Fruit fly (Drosophila melanogaster) whole organism, adult: Measurements from ENCODE around the gene CREG.

ENCODE experiments used
- CG11617 ChIP-seq: fragments of 200-800 bp; sonication (Bioruptor generic); optimal IDR thresholded peaks from 2 replicates; lab custom pipeline; 2017; ENCODE audit warnings: mild to moderate bottlenecking, missing biosample characterization, missing genetic modification reagents, missing genetic modification characterization
- CG33017 ChIP-seq: fragments of 200-800 bp; sonication (Bioruptor generic); optimal IDR thresholded peaks from 2 replicates; lab custom pipeline; 2018; ENCODE audit warnings: missing biosample characterization, mild to moderate bottlenecking, missing genetic modification characterization, moderate library complexity
- CG5204 ChIP-seq: fragments of 200-800 bp; sonication (Bioruptor generic); optimal IDR thresholded peaks from 2 replicates; lab custom pipeline; 2016; ENCODE audit warnings: missing biosample characterization, missing genetic modification characterization
- CG7101 ChIP-seq: fragments of 200-800 bp; sonication (Bioruptor generic); optimal IDR thresholded peaks from 2 replicates; lab custom pipeline; 2018; ENCODE audit warnings: missing biosample characterization, mild to moderate bottlenecking, missing genetic modification characterization, moderate library complexity
- cic ChIP-seq: fragments of 200-800 bp; sonication (Bioruptor generic); optimal IDR thresholded peaks from 2 replicates; lab custom pipeline; 2017; ENCODE audit warnings: missing biosample characterization, mild to moderate bottlenecking, missing genetic modification characterization, moderate library complexity
- cnc ChIP-seq, 2 experiments: fragments of >200 bp; optimal IDR thresholded peaks; 2 replicates each; lab custom pipeline; 2017
- ovo ChIP-seq: fragments of 200-800 bp; sonication (Bioruptor generic); optimal IDR thresholded peaks from 2 replicates; lab custom pipeline; 2016; ENCODE audit warnings: missing biosample characterization, missing genetic modification characterization
- tj ChIP-seq: fragments of 200-800 bp; sonication (Bioruptor generic); optimal IDR thresholded peaks from 3 replicates; lab custom pipeline; 2017; ENCODE audit warnings: missing biosample characterization, mild to moderate bottlenecking, missing genetic modification characterization, moderate library complexity

- TF ChIP-seq CG5204 (GFP tag; lab: Kevin White, UChicago) (no peak), CG33017 (no peak), ovo (GFP tag; lab: Kevin White, UChicago) (no peak), CG11617 (GFP tag; lab: Kevin White, UChicago) (no peak), tj (no peak), cnc (optimal IDR thresholded peaks at IDR 0.05; lab: Kevin White, UChicago) (no peak), cic (no peak), CG7101 (tag; lab: Kevin White, UChicago) (no peak)
Measured at dm6 chr3R:17440628-17441027, 46.2 kb upstream of the CREG start, which contains the start of gene CG14331.
